Worm (Caenorhabditis elegans) whole organism, L4/young adult: ENCODE measurements around the gene tbc-6.

Experiments
- dao-5 ChIP-seq: sonication (generic microtip); optimal IDR thresholded peaks from 2 replicates; lab custom pipeline; 2016; ENCODE audit warnings: missing genotype, missing genetic modification characterization, moderate library complexity, missing compliant biosample characterization
- him-1 ChIP-seq: sonication (generic microtip); optimal IDR thresholded peaks from 2 replicates; lab custom pipeline; 2016; ENCODE audit warnings: missing genotype, missing genetic modification reagents, missing genetic modification characterization, missing compliant biosample characterization

- no peak for TF ChIP-seq dao-5
- TF ChIP-seq him-1 (tag; lab: Kevin White, UChicago), result no peak
Measured at ce11 chrII:6825732-6826131, 22.2 kb upstream of the tbc-6 start.
